Fruit fly (Drosophila melanogaster): Measurements from ENCODE around the gene CG4374.

Gene CG4374

DNA sequence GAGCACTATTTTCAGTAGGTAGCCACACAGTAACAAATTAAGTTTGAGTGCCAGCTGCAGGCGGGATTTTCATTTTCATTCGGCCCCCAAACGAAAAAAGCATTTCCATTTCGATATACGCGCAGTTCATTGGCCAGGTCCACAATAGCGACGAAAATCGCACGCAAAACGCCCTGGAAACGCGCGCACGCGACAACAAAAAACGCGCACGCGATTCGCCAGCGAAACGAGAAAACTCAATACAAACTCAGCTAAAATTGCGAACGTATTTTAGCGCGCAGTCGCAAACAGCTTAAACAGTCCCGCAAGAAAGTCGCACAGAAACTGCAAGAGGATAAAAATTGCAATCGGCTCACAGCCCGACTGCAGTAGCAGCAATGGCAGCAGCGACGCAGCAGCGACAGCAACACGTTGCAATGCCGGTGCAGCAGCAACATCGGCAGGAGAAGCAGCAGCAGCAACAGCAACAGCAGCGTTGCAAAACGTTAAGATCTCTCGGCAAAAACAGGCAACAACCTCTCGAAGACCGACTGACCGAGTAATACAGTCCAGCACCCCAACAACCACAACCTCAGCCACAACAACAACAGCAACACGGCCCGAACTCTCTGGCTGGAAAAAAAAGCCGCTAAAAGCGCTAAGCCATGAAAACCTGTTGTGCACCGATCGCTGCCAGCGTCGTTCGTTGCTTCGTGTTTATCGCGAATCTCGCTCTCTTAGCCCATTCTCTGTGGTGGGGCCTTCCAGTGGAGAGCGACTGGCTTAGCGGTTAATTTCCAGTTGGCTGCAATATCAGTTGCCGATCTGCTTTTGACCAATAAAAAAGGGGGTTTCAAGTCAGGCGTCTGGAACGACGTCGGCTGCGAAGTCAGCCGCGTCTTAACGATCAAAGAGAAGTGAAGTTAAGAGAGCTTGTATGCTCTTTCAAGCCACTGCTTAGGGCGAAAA lies at the start of gene CG4374:
CG4374 (minus strand) TSS at position 268 of the 948 bp plus-strand sequence.
- TF ChIP-seq Pif1B (GFP tag; optimal IDR thresholded peaks at IDR 0.05) (no peak), CG8301 (tag; optimal IDR thresholded peaks at IDR 0.05) (no peak), CG15710 (tag; optimal IDR thresholded peaks at IDR 0.05) (no peak), CG17806 (tag; optimal IDR thresholded peaks at IDR 0.05) (no peak), Snoo (tag; optimal IDR thresholded peaks at IDR 0.05) (no peak), EcR (GFP tag; optimal IDR thresholded peaks at IDR 0.05) (peak; percentile 99), CG14655 (GFP tag; optimal IDR thresholded peaks at IDR 0.05) (no peak), fd96Ca (GFP tag; IDR thresholded peaks at IDR 0.05) (no peak), D1 (tag; optimal IDR thresholded peaks at IDR 0.05) (no peak), CG10348 (GFP tag; IDR thresholded peaks at IDR 0.05) (no peak), CG34367 (tag; optimal IDR thresholded peaks at IDR 0.05) (no peak), CG13204 (GFP tag; optimal IDR thresholded peaks at IDR 0.05) (peak; percentile 47), Ets98B (GFP tag; IDR thresholded peaks at IDR 0.05) (no peak), Pif1A (GFP tag; optimal IDR thresholded peaks at IDR 0.05) (no peak), CG12605 (GFP tag; IDR thresholded peaks at IDR 0.05) (no peak), CG8159 (tag; optimal IDR thresholded peaks at IDR 0.05) (no peak), CG4496 (GFP tag; IDR thresholded peaks at IDR 0.05) (0 out of 3 replicates have a peak, but pooled peaks have one; percentile 36), CG9948 (tag; optimal IDR thresholded peaks at IDR 0.05) (no peak), rn (GFP tag; IDR thresholded peaks at IDR 0.05) (no peak), CG32121 (GFP tag; IDR thresholded peaks at IDR 0.05) (no peak), gl (tag; optimal IDR thresholded peaks at IDR 0.05) (no peak)

DNA sequence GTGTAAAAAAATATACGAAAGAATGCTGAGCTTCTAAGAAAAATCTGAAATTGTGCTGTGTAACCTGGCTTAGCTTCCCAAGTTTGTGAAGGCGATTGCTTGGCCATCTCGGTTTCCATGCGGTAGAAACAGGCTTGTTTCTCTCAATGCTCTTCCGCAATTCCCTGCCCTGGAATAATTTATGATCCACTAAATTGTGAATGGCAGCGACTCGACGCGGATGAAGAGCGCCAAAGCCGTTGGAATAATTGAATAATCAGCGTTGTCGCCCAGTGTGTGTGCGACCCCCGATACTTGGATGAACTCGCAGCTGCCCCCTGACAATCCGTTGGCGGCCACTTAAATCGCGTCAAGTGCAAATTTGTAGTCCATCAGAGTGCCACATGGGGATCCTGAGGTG lies 49.4 kb upstream of the CG4374 start, which contains the start of gene CG10177:
CG10177 (minus strand) TSS at position 101 of the 400 bp plus-strand sequence.
- TF ChIP-seq Snoo (tag; optimal IDR thresholded peaks at IDR 0.05) (no peak), Pif1B (GFP tag; optimal IDR thresholded peaks at IDR 0.05) (no peak), D1 (tag; optimal IDR thresholded peaks at IDR 0.05) (no peak), CG8159 (tag; optimal IDR thresholded peaks at IDR 0.05) (no peak), CG9948 (tag; optimal IDR thresholded peaks at IDR 0.05) (no peak), fd96Ca (GFP tag; IDR thresholded peaks at IDR 0.05) (no peak), CG8301 (tag; optimal IDR thresholded peaks at IDR 0.05) (no peak), CG17806 (tag; optimal IDR thresholded peaks at IDR 0.05) (no peak), Ets98B (GFP tag; IDR thresholded peaks at IDR 0.05) (no peak), CG12605 (GFP tag; IDR thresholded peaks at IDR 0.05) (no peak), CG32121 (GFP tag; IDR thresholded peaks at IDR 0.05) (no peak), EcR (GFP tag; optimal IDR thresholded peaks at IDR 0.05) (no peak), rn (GFP tag; IDR thresholded peaks at IDR 0.05) (no peak)

DNA sequence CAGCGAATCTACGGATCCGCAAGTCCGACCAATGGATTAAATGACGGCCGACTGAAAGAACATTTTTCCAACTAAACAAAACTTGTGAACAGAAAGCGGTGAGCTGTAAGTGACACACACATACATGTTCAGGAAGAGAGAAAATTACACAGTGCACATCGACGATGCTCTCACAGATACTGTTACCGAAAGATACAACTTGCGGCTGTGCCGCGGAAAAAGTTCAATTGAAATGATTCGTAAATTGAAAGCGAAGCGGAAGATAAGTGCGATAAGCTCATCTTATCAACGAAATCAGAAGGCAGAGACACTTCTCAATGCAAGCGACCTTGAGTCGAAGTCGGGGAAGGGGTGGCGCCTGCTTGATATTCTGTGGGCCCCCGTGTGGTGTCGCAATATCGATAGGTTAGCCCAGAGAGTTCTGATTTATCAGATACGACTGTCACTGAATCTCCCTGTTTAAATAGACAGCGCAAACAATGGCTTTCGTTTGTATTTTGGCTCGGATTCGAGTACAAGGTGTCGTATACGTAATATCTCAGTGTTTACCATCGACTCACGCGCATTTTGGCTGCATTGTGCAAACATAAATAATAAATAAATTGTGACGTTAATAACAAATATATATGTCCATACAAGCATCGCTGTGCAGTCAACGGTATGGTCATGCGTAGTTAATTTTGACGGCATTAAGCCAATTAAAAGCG lies 47.5 kb upstream of the CG4374 start, which contains the start of gene Irk2:
Irk2 (minus strand) TSS at position 51 of the 707 bp plus-strand sequence.
- TF ChIP-seq EcR (GFP tag; optimal IDR thresholded peaks at IDR 0.05) (no peak), CG4496 (GFP tag; IDR thresholded peaks at IDR 0.05) (no peak), CG34367 (tag; optimal IDR thresholded peaks at IDR 0.05) (no peak), Pif1B (GFP tag; optimal IDR thresholded peaks at IDR 0.05) (no peak), CG17806 (tag; optimal IDR thresholded peaks at IDR 0.05) (no peak), CG9948 (tag; optimal IDR thresholded peaks at IDR 0.05) (no peak), CG8301 (tag; optimal IDR thresholded peaks at IDR 0.05) (no peak)

DNA sequence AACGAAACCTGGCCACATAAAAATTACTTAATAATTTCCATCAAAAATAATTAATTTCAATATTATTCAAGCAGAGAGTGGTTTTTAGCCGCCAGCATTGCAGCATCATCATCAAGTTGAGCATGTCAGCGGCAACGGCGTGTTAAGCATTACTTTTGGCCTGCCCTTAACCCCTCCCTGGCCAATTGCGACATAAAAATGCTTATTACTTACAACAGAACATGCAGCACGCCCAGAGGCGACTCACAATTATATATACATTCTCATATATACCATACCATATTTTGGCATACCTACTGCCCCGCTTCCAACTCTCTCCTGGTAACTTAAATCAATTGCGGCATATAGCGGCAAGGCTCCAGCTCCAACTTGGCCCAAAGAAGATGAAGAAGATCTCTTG lies 39.3 kb upstream of the CG4374 start:
- TF ChIP-seq CG4496 (GFP tag; IDR thresholded peaks at IDR 0.05) (no peak), EcR (GFP tag; optimal IDR thresholded peaks at IDR 0.05) (no peak), D1 (tag; optimal IDR thresholded peaks at IDR 0.05) (no peak), Ets98B (GFP tag; IDR thresholded peaks at IDR 0.05) (no peak), Pif1B (GFP tag; optimal IDR thresholded peaks at IDR 0.05) (no peak), CG10348 (GFP tag; IDR thresholded peaks at IDR 0.05) (no peak)

DNA sequence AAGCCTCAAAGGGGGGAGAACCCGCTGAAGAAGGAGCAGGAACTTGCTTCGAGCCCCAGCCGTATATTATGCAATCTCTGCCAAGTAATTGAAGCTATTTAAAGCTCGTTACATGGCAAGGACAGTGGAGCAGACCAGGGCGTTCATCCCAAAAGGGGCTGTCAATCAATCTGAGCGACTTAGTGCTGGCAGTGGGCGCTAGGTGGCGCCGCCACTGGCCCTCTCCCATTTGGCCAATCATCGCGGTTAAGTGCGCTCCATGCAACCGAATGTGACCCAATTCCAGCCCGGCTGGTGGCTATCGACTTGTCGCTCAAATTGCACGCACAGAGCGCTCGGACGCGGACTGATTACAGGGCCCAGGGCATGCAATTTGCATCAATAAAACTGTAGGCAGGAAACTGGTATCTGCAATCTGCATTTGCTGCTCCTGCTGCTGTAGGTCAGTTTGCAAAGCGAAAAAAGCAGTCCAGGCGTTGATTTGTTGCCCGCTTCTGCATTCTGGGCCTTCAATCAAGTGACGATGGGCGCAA lies 37.4 kb upstream of the CG4374 start:
- no peak for TF ChIP-seq CG9948 (tag; optimal IDR thresholded peaks at IDR 0.05)
- no peak for TF ChIP-seq Pif1B (GFP tag; optimal IDR thresholded peaks at IDR 0.05)
- no peak for TF ChIP-seq CG4496 (GFP tag; IDR thresholded peaks at IDR 0.05)
- TF ChIP-seq gl (tag; optimal IDR thresholded peaks at IDR 0.05) = no peak
- TF ChIP-seq EcR (GFP tag; optimal IDR thresholded peaks at IDR 0.05) = peak; percentile 52

DNA sequence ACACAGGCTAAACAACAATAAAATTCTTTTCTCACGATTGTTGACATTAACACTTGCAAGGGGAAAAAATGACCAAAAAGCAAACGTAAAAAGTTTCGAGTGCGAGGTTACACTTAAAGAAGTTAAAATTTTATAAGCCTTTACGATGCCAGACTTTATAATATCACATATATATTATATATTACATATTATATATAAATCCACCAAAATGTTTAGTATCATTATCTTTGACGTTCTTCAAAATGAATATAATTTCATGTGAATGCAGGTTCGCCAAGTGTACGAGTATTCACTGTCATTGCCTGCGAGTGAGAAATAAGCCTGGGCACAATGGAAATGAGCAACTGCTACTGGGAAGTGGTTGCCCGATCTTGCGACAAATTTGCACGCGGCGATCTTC lies 36.2 kb upstream of the CG4374 start:
- TF ChIP-seq CG12605 (GFP tag; IDR thresholded peaks at IDR 0.05) = no peak
- TF ChIP-seq CG32121 (GFP tag; IDR thresholded peaks at IDR 0.05) = peak; percentile 27; the same call in 1 of the 2 replicates
- TF ChIP-seq Ets98B (GFP tag; IDR thresholded peaks at IDR 0.05) = peak; percentile 48
- peak; percentile 72 for TF ChIP-seq CG17806 (tag; optimal IDR thresholded peaks at IDR 0.05)
- TF ChIP-seq EcR (GFP tag; optimal IDR thresholded peaks at IDR 0.05) = peak; percentile 38
- TF ChIP-seq Snoo (tag; optimal IDR thresholded peaks at IDR 0.05) = peak; percentile 82
- TF ChIP-seq fd96Ca (GFP tag; IDR thresholded peaks at IDR 0.05) = no peak
- TF ChIP-seq CG8159 (tag; optimal IDR thresholded peaks at IDR 0.05) = peak; percentile 85
- TF ChIP-seq CG13204 (GFP tag; optimal IDR thresholded peaks at IDR 0.05) = no peak
- TF ChIP-seq CG4496 (GFP tag; IDR thresholded peaks at IDR 0.05) = peak; percentile 52; the same call in 1 of the 3 replicates
- peak; percentile 82 for TF ChIP-seq CG15710 (tag; optimal IDR thresholded peaks at IDR 0.05)
- TF ChIP-seq CG9948 (tag; optimal IDR thresholded peaks at IDR 0.05) = peak; percentile 57
- no peak for TF ChIP-seq gl (tag; optimal IDR thresholded peaks at IDR 0.05)
- TF ChIP-seq Pif1A (GFP tag; optimal IDR thresholded peaks at IDR 0.05) = peak; percentile 46
- peak; percentile 36; the same call in 1 of the 2 replicates for TF ChIP-seq rn (GFP tag; IDR thresholded peaks at IDR 0.05)
- no peak for TF ChIP-seq CG10348 (GFP tag; IDR thresholded peaks at IDR 0.05)
- TF ChIP-seq CG8301 (tag; optimal IDR thresholded peaks at IDR 0.05) = peak; percentile 8
- peak; percentile 67 for TF ChIP-seq Pif1B (GFP tag; optimal IDR thresholded peaks at IDR 0.05)
- TF ChIP-seq CG14655 (GFP tag; optimal IDR thresholded peaks at IDR 0.05) = peak; percentile 37
- peak; percentile 56 for TF ChIP-seq CG34367 (tag; optimal IDR thresholded peaks at IDR 0.05)
- peak; percentile 19 for TF ChIP-seq D1 (tag; optimal IDR thresholded peaks at IDR 0.05)
